Fruit fly (Drosophila melanogaster) whole organism, embryonic: ENCODE data around the gene Cp110.

ENCODE experiments used
- CG11247 ChIP-seq: fragments of 200-800 bp; sonication (Bioruptor generic); IDR thresholded peaks from 2 replicates; pipeline ENCODE4 v1.3.6; 2022; ENCODE audit warnings: missing biosample characterization, missing genetic modification characterization
- CG1233 ChIP-seq: fragments of 200-800 bp; sonication (Bioruptor generic); optimal IDR thresholded peaks from 4 replicates; lab custom pipeline; 2018; ENCODE audit warnings: missing biosample characterization, mild to moderate bottlenecking, missing genetic modification characterization
- CG12659 ChIP-seq: fragments of 200-800 bp; sonication (Bioruptor generic); optimal IDR thresholded peaks from 3 replicates; lab custom pipeline; 2017; ENCODE audit warnings: mild to moderate bottlenecking, missing biosample characterization, missing genetic modification reagents, missing genetic modification characterization
- CG14860 ChIP-seq: fragments of 200-800 bp; sonication (Bioruptor generic); IDR thresholded peaks from 3 replicates; pipeline ENCODE4 v1.3.6; 2022; ENCODE audit warnings: missing biosample characterization, missing genetic modification characterization; ENCODE audit not compliant: partially characterized antibody
- CG1529 ChIP-seq: fragments of 200-800 bp; sonication (Bioruptor generic); optimal IDR thresholded peaks from 3 replicates; lab custom pipeline; 2018; ENCODE audit warnings: missing biosample characterization, missing genetic modification characterization
- CG17385 ChIP-seq: fragments of 200-800 bp; sonication (Bioruptor generic); optimal IDR thresholded peaks from 3 replicates; lab custom pipeline; 2018; ENCODE audit warnings: missing biosample characterization, mild to moderate bottlenecking, missing genetic modification characterization
- CG2129 ChIP-seq: fragments of 200-800 bp; sonication (Bioruptor generic); IDR thresholded peaks from 2 replicates; pipeline ENCODE4 v1.3.6; 2022; ENCODE audit warnings: missing biosample characterization, missing genetic modification characterization; ENCODE audit not compliant: partially characterized antibody
- CG2678 ChIP-seq: fragments of 200-800 bp; sonication (Bioruptor generic); optimal IDR thresholded peaks from 3 replicates; lab custom pipeline; 2019; ENCODE audit warnings: missing biosample characterization, mild to moderate bottlenecking, missing genetic modification characterization, moderate library complexity
- CG33213 ChIP-seq: fragments of 200-800 bp; sonication (Bioruptor generic); optimal IDR thresholded peaks from 3 replicates; lab custom pipeline; 2016; ENCODE audit warnings: missing biosample characterization, missing genetic modification characterization
- CG3847 ChIP-seq: fragments of 200-800 bp; sonication (Bioruptor generic); IDR thresholded peaks from 2 replicates; pipeline ENCODE4 v1.3.6; 2022; ENCODE audit warnings: missing biosample characterization, missing genetic modification characterization
- CG3995 ChIP-seq: fragments of 200-800 bp; sonication (Bioruptor generic); optimal IDR thresholded peaks from 3 replicates; lab custom pipeline; 2016; ENCODE audit warnings: missing biosample characterization, missing genetic modification characterization
- CG42726 ChIP-seq: fragments of 200-800 bp; sonication (Bioruptor generic); IDR thresholded peaks from 2 replicates; pipeline ENCODE4 v1.3.6; 2022; ENCODE audit warnings: missing biosample characterization, missing genetic modification characterization; ENCODE audit not compliant: partially characterized antibody
- CG4360 ChIP-seq: fragments of 200-800 bp; sonication (Bioruptor generic); IDR thresholded peaks from 2 replicates; pipeline ENCODE4 v1.3.6; 2022; ENCODE audit warnings: missing biosample characterization, missing genetic modification characterization
- CG6254 ChIP-seq: fragments of 200-800 bp; sonication (Bioruptor generic); optimal IDR thresholded peaks from 3 replicates; lab custom pipeline; 2017; ENCODE audit warnings: mild to moderate bottlenecking, missing biosample characterization, missing genetic modification reagents, missing genetic modification characterization
- CG6272 ChIP-seq: fragments of 200-800 bp; sonication (Bioruptor generic); IDR thresholded peaks from 2 replicates; pipeline ENCODE4 v1.3.6; 2022; ENCODE audit warnings: missing biosample characterization, missing genetic modification characterization
- CG6791 ChIP-seq: fragments of 200-800 bp; sonication (Bioruptor generic); IDR thresholded peaks from 3 replicates; pipeline ENCODE4 v1.3.6; 2022; ENCODE audit warnings: missing biosample characterization, missing genetic modification characterization; ENCODE audit not compliant: partially characterized antibody
- CG6854 ChIP-seq: fragments of 200-800 bp; sonication (Bioruptor generic); optimal IDR thresholded peaks from 3 replicates; lab custom pipeline; 2017; ENCODE audit warnings: missing biosample characterization, mild to moderate bottlenecking, missing genetic modification characterization
- CG9215 ChIP-seq: fragments of 200-800 bp; sonication (Bioruptor generic); IDR thresholded peaks from 2 replicates; pipeline ENCODE4 v1.3.6; 2022; ENCODE audit warnings: missing biosample characterization, missing genetic modification characterization
- CG9437 ChIP-seq: fragments of 200-800 bp; sonication (Bioruptor generic); optimal IDR thresholded peaks from 2 replicates; lab custom pipeline; 2018; ENCODE audit warnings: missing biosample characterization, mild to moderate bottlenecking, missing genetic modification characterization
- CG9876 ChIP-seq: fragments of 200-800 bp; sonication (Bioruptor generic); optimal IDR thresholded peaks from 2 replicates; lab custom pipeline; 2016; ENCODE audit warnings: missing biosample characterization, missing genetic modification characterization
- Dbx ChIP-seq: fragments of 200-800 bp; sonication (Bioruptor generic); IDR thresholded peaks from 3 replicates; pipeline ENCODE4 v1.3.6; 2022; ENCODE audit warnings: missing biosample characterization, missing genetic modification characterization
- Dp ChIP-seq: fragments of 200-800 bp; sonication (Bioruptor generic); optimal IDR thresholded peaks from 2 replicates; lab custom pipeline; 2018; ENCODE audit warnings: missing biosample characterization, mild to moderate bottlenecking, missing genetic modification characterization, moderate library complexity
- Dref ChIP-seq: fragments of 200-800 bp; sonication (Bioruptor generic); IDR thresholded peaks from 2 replicates; pipeline ENCODE4 v1.3.6; 2022; ENCODE audit warnings: missing biosample characterization, missing genetic modification characterization
- Fer3 ChIP-seq: fragments of 200-800 bp; sonication (Bioruptor generic); optimal IDR thresholded peaks from 2 replicates; lab custom pipeline; 2018; ENCODE audit warnings: missing biosample characterization, mild to moderate bottlenecking, missing genetic modification characterization, moderate library complexity
- HLH3B ChIP-seq: fragments of 200-800 bp; sonication (Bioruptor generic); IDR thresholded peaks from 2 replicates; pipeline ENCODE4 v1.3.6; 2022; ENCODE audit warnings: missing biosample characterization, missing genetic modification characterization
- MESR4 ChIP-seq: fragments of 200-800 bp; sonication (Bioruptor generic); optimal IDR thresholded peaks from 2 replicates; lab custom pipeline; 2018; ENCODE audit warnings: missing biosample characterization, mild to moderate bottlenecking, missing genetic modification characterization, moderate library complexity
- Mes4 ChIP-seq: fragments of 200-800 bp; sonication (Bioruptor generic); optimal IDR thresholded peaks from 2 replicates; lab custom pipeline; 2016; ENCODE audit warnings: missing biosample characterization, missing genetic modification characterization
- NC2α ChIP-seq: fragments of 200-800 bp; sonication (Bioruptor generic); optimal IDR thresholded peaks from 2 replicates; lab custom pipeline; 2016; ENCODE audit warnings: missing biosample characterization, missing genetic modification characterization
- Scr ChIP-seq: fragments of 200-800 bp; sonication (Bioruptor generic); IDR thresholded peaks from 2 replicates; pipeline ENCODE4 v1.3.6; 2022; ENCODE audit warnings: missing biosample characterization, missing genetic modification characterization; ENCODE audit not compliant: partially characterized antibody
- Side ChIP-seq: fragments of 200-800 bp; sonication (Bioruptor generic); optimal IDR thresholded peaks from 2 replicates; lab custom pipeline; 2016; ENCODE audit warnings: missing biosample characterization, missing genetic modification characterization
- Six4 ChIP-seq: fragments of 200-800 bp; sonication (Bioruptor generic); optimal IDR thresholded peaks from 2 replicates; lab custom pipeline; 2016; ENCODE audit warnings: missing biosample characterization, missing genetic modification characterization
- Sry-δ ChIP-seq: fragments of 200-800 bp; sonication (Bioruptor generic); optimal IDR thresholded peaks from 2 replicates; lab custom pipeline; 2016; ENCODE audit warnings: missing biosample characterization, missing genetic modification characterization
- Xbp1 ChIP-seq: fragments of 200-800 bp; sonication (Bioruptor generic); optimal IDR thresholded peaks from 3 replicates; lab custom pipeline; 2016; ENCODE audit warnings: missing biosample characterization, mild to moderate bottlenecking, missing genetic modification characterization
- bsh ChIP-seq, 2 experiments: fragments of 200-800 bp; sonication (Bioruptor generic); optimal IDR thresholded peaks; 2 replicates each; lab custom pipeline; 2017 to 2018; ENCODE audit warnings: mild to moderate bottlenecking in 2 of 2, missing biosample characterization in 2 of 2, missing genetic modification characterization in 2 of 2, moderate library complexity in 1 of 2
- disco-r ChIP-seq: fragments of 200-800 bp; sonication (Bioruptor generic); optimal IDR thresholded peaks from 2 replicates; lab custom pipeline; 2016; ENCODE audit warnings: missing biosample characterization, missing genetic modification characterization
- fd64A ChIP-seq: fragments of 200-800 bp; sonication (Bioruptor generic); optimal IDR thresholded peaks from 3 replicates; lab custom pipeline; 2018; ENCODE audit warnings: missing biosample characterization, mild to moderate bottlenecking, missing genetic modification characterization
- ftz-f1 ChIP-seq: fragments of 200-800 bp; sonication (Bioruptor generic); optimal IDR thresholded peaks from 2 replicates; lab custom pipeline; 2016; ENCODE audit warnings: missing biosample characterization, missing genetic modification characterization
- gem ChIP-seq: fragments of 200-800 bp; sonication (Bioruptor generic); optimal IDR thresholded peaks from 2 replicates; lab custom pipeline; 2019; ENCODE audit warnings: missing biosample characterization, mild to moderate bottlenecking, missing genetic modification characterization, moderate library complexity
- p53 ChIP-seq: fragments of 200-800 bp; sonication (Bioruptor generic); optimal IDR thresholded peaks from 2 replicates; lab custom pipeline; 2016; ENCODE audit warnings: missing biosample characterization, missing genetic modification characterization
- pan ChIP-seq, 4 experiments: fragments of >200 bp in 3 of 4; fragments of 200-800 bp in 1 of 4; sonication (Bioruptor generic) in 1 of 4; optimal IDR thresholded peaks in 3 of 4; IDR thresholded peaks in 1 of 4; 2 replicates each; pipeline versions ENCODE4 v1.3.6 to Lab custom; 2017 to 2022; ENCODE audit warnings: missing biosample characterization in 2 of 4, missing genetic modification characterization in 2 of 4, mixed read lengths in 1 of 4
- pho ChIP-seq: fragments of 200-800 bp; sonication (Bioruptor generic); optimal IDR thresholded peaks from 2 replicates; lab custom pipeline; 2016; ENCODE audit warnings: missing biosample characterization, missing genetic modification characterization
- pros ChIP-seq: fragments of 200-800 bp; sonication (Bioruptor generic); optimal IDR thresholded peaks from 3 replicates; lab custom pipeline; 2019; ENCODE audit warnings: missing biosample characterization, mild to moderate bottlenecking, missing genetic modification characterization, moderate library complexity
- psq ChIP-seq: fragments of 200-800 bp; sonication (Bioruptor generic); optimal IDR thresholded peaks from 2 replicates; lab custom pipeline; 2017; ENCODE audit warnings: missing biosample characterization, missing genetic modification characterization
- pum ChIP-seq: fragments of 200-800 bp; sonication (Bioruptor generic); optimal IDR thresholded peaks from 2 replicates; lab custom pipeline; 2016; ENCODE audit warnings: missing biosample characterization, missing genetic modification characterization
- schlank ChIP-seq: fragments of 200-800 bp; sonication (Bioruptor generic); optimal IDR thresholded peaks from 2 replicates; lab custom pipeline; 2018; ENCODE audit warnings: missing biosample characterization, mild to moderate bottlenecking, missing genetic modification characterization
- scrt ChIP-seq: fragments of 200-800 bp; sonication (Bioruptor generic); optimal IDR thresholded peaks from 2 replicates; lab custom pipeline; 2018; ENCODE audit warnings: missing biosample characterization, mild to moderate bottlenecking, missing genetic modification characterization, moderate library complexity
- seq ChIP-seq: fragments of 200-800 bp; sonication (Bioruptor generic); IDR thresholded peaks from 2 replicates; pipeline ENCODE4 v1.3.6; 2022; ENCODE audit warnings: missing biosample characterization, missing genetic modification characterization
- sob ChIP-seq: fragments of 200-800 bp; sonication (Bioruptor generic); IDR thresholded peaks from 2 replicates; pipeline ENCODE4 v1.3.6; 2022; ENCODE audit warnings: missing biosample characterization, missing genetic modification characterization
- ttk ChIP-seq: fragments of 200-800 bp; sonication (Bioruptor generic); IDR thresholded peaks from 2 replicates; pipeline ENCODE4 v2.1.2; 2022; ENCODE audit warnings: missing biosample characterization, missing genetic modification characterization
- unpg ChIP-seq: fragments of 200-800 bp; sonication (Bioruptor generic); optimal IDR thresholded peaks from 3 replicates; lab custom pipeline; 2018; ENCODE audit warnings: missing biosample characterization, mild to moderate bottlenecking, missing genetic modification characterization, moderate library complexity
- zf30C ChIP-seq: fragments of 200-800 bp; sonication (Bioruptor generic); optimal IDR thresholded peaks from 3 replicates; lab custom pipeline; 2018; ENCODE audit warnings: missing biosample characterization, mild to moderate bottlenecking, missing genetic modification characterization

Cp110 gene

dm6 chrX:22471819-22472218, 10.1 kb upstream of the Cp110 start, which contains the start of gene CG14613 (continued):
- TF ChIP-seq Fer3 (tag; lab: Kevin White, UChicago) (no peak), CG9215 (GFP tag; lab: Robert Waterston, UW) (no peak), CG9437 (no peak), Xbp1 (GFP tag; lab: Kevin White, UChicago) (no peak), CG11247 (no peak), ttk (GFP tag; lab: Robert Waterston, UW) (no peak), CG6254 (GFP tag; lab: Kevin White, UChicago) (no peak), p53 (no peak), pho (GFP tag; lab: Kevin White, UChicago) (no peak), gem (tag; lab: Kevin White, UChicago) (no peak), CG6854 (GFP tag; lab: Kevin White, UChicago) (no peak), CG1529 (GFP tag; lab: Kevin White, UChicago) (no peak), CG1233 (no peak), CG4360 (GFP tag; lab: Robert Waterston, UW) (no peak), CG6272 (GFP tag; lab: Robert Waterston, UW) (no peak), schlank (tag; lab: Kevin White, UChicago) (no peak), CG2678 (no peak), Dp (GFP tag; lab: Kevin White, UChicago) (peak; percentile 5), CG2129 (GFP tag; lab: Robert Waterston, UW) (no peak), HLH3B (GFP tag; lab: Robert Waterston, UW) (no peak), CG3995 (no peak), CG17385 (GFP tag; lab: Kevin White, UChicago) (no peak), pum (GFP tag; lab: Kevin White, UChicago) (no peak), psq (GFP tag; lab: Kevin White, UChicago) (no peak), CG3847 (GFP tag; lab: Robert Waterston, UW) (no peak), Mes4 (GFP tag; lab: Kevin White, UChicago) (no peak), Six4 (GFP tag; lab: Kevin White, UChicago) (no peak), Dref (peak; percentile 63), NC2α (GFP tag; lab: Kevin White, UChicago) (no peak), Sry-δ (no peak), sob (GFP tag; lab: Robert Waterston, UW) (no peak), fd64A (GFP tag; lab: Kevin White, UChicago) (no peak), Side (GFP tag; lab: Kevin White, UChicago) (no peak), CG9876 (GFP tag; lab: Kevin White, UChicago) (no peak), ftz-f1 (no peak), CG42726 (GFP tag; lab: Robert Waterston, UW) (no peak), unpg (GFP tag; lab: Kevin White, UChicago) (no peak), bsh (GFP tag; optimal IDR thresholded peaks at IDR 0.05; lab: Kevin White, UChicago) (no peak), zf30C (GFP tag; lab: Kevin White, UChicago) (no peak), seq (GFP tag; lab: Robert Waterston, UW) (no peak), scrt (GFP tag; lab: Kevin White, UChicago) (no peak), CG6791 (GFP tag; lab: Robert Waterston, UW) (no peak), disco-r (GFP tag; lab: Kevin White, UChicago) (no peak), Dbx (GFP tag; lab: Robert Waterston, UW) (no peak), CG12659 (GFP tag; lab: Kevin White, UChicago) (no peak), CG14860 (GFP tag; lab: Robert Waterston, UW) (no peak), MESR4 (GFP tag; lab: Kevin White, UChicago) (peak; percentile 25), Scr (GFP tag; lab: Robert Waterston, UW) (0 out of 2 replicates have a peak, but pooled peaks have one; percentile 8), pros (no peak), pan (optimal IDR thresholded peaks at IDR 0.05; lab: Kevin White, UChicago) (no peak), pan (GFP tag; optimal IDR thresholded peaks at IDR 0.05 in 1 of 2, IDR thresholded peaks at IDR 0.05 in 1 of 2) (no peak), CG33213 (GFP tag; lab: Kevin White, UChicago) (no peak)
